Worm (Caenorhabditis elegans) whole organism, early embryonic: ENCODE data around the gene hsp-75.

Source experiments
- aly-1 ChIP-seq: sonication (generic microtip); optimal IDR thresholded peaks from 2 replicates; lab custom pipeline; 2016; ENCODE audit warnings: missing genetic modification characterization, missing compliant biosample characterization
- ama-1 ChIP-seq: fragments of 150-350 bp; optimal IDR thresholded peaks from 2 replicates; lab custom pipeline; 2014
- ceh-36 ChIP-seq: sonication (generic microtip); optimal IDR thresholded peaks from 2 replicates; lab custom pipeline; 2016; ENCODE audit warnings: missing genetic modification characterization, inconsistent platforms, missing compliant biosample characterization
- flt-1 ChIP-seq: fragments of 200-800 bp; sonication (Bioruptor generic); IDR thresholded peaks from 2 replicates; pipeline ENCODE4 v1.3.6; 2022; ENCODE audit warnings: missing genetic modification characterization, missing compliant biosample characterization
- pes-1 ChIP-seq: fragments of 200-800 bp; sonication (Bioruptor generic); IDR thresholded peaks from 2 replicates; pipeline ENCODE4 v1.3.6; 2022; ENCODE audit warnings: missing genetic modification reagents, missing genetic modification characterization, missing compliant biosample characterization
- tbx-37 ChIP-seq: fragments of 200-800 bp; sonication (Bioruptor generic); conservative IDR thresholded peaks from 2 replicates; pipeline ENCODE4 v1.3.6; 2022; ENCODE audit warnings: missing genetic modification reagents, missing genetic modification characterization, missing compliant biosample characterization

ce11 chrIII:7185473-7185872, 41.0 kb downstream of the hsp-75 start, which contains the start of gene F37C12.14:
- TF ChIP-seq ama-1 (lab: Kevin White, UChicago) (no peak), pes-1 (GFP tag; lab: Robert Waterston, UW) (no peak), ceh-36 (tag; lab: Kevin White, UChicago) (no peak), aly-1 (tag; lab: Kevin White, UChicago) (no peak), flt-1 (GFP tag; lab: Robert Waterston, UW) (no peak), tbx-37 (GFP tag; lab: Robert Waterston, UW) (no peak)
